Worm (Caenorhabditis elegans) whole organism, L2 larva: ENCODE results near the gene R02D5.7.

Experiments
- F13H6.1 ChIP-seq: sonication (generic microtip); optimal IDR thresholded peaks from 2 replicates; lab custom pipeline; 2016; ENCODE audit warnings: missing genetic modification characterization, missing compliant biosample characterization
- dmd-4 ChIP-seq: sonication (generic microtip); optimal IDR thresholded peaks from 2 replicates; lab custom pipeline; 2017; ENCODE audit warnings: missing biosample characterization, missing genetic modification characterization
- egl-27 ChIP-seq: sonication (generic microtip); optimal IDR thresholded peaks from 3 replicates; lab custom pipeline; 2017; ENCODE audit warnings: missing biosample characterization, missing genetic modification reagents, missing genetic modification characterization
- fos-1 ChIP-seq: fragments of 150-350 bp; optimal IDR thresholded peaks from 2 replicates; lab custom pipeline; 2014; ENCODE audit warnings: missing biosample characterization, missing genetic modification characterization
- gmeb-1 ChIP-seq: fragments of 150-350 bp; optimal IDR thresholded peaks from 2 replicates; lab custom pipeline; 2014; ENCODE audit warnings: missing biosample characterization, missing genetic modification characterization
- lin-11 ChIP-seq: fragments of 150-350 bp; sonication (generic microtip); optimal IDR thresholded peaks from 2 replicates; lab custom pipeline; 2014; ENCODE audit warnings: missing biosample characterization, missing genetic modification characterization, inconsistent platforms, mixed read lengths
- lsy-2 ChIP-seq, 2 experiments: fragments of 150-350 bp in 1 of 2; sonication (generic microtip) in 1 of 2; optimal IDR thresholded peaks; 2 replicates each; lab custom pipeline; 2014 to 2017; ENCODE audit warnings: missing biosample characterization in 2 of 2, missing genetic modification characterization in 2 of 2
- mab-5 ChIP-seq: fragments of 150-350 bp; optimal IDR thresholded peaks from 2 replicates; lab custom pipeline; 2014; ENCODE audit warnings: missing biosample characterization, missing genetic modification characterization
- nhr-11 ChIP-seq: fragments of 150-350 bp; optimal IDR thresholded peaks from 2 replicates; lab custom pipeline; 2014; ENCODE audit warnings: missing biosample characterization, missing genetic modification characterization
- nhr-12 ChIP-seq: fragments of 150-350 bp; optimal IDR thresholded peaks from 2 replicates; lab custom pipeline; 2014; ENCODE audit warnings: missing biosample characterization, missing genetic modification characterization
- nhr-25 ChIP-seq: fragments of 150-350 bp; sonication (generic microtip); optimal IDR thresholded peaks from 3 replicates; lab custom pipeline; 2014; ENCODE audit warnings: missing biosample characterization, missing genetic modification characterization
- nhr-77 ChIP-seq: fragments of 150-350 bp; optimal IDR thresholded peaks from 2 replicates; lab custom pipeline; 2014; ENCODE audit warnings: missing biosample characterization, missing genetic modification characterization
- unc-39 ChIP-seq: fragments of 150-350 bp; optimal IDR thresholded peaks from 2 replicates; lab custom pipeline; 2014; ENCODE audit warnings: missing biosample characterization, missing genetic modification characterization
- zag-1 ChIP-seq: fragments of 150-350 bp; optimal IDR thresholded peaks from 2 replicates; lab custom pipeline; 2014; ENCODE audit warnings: missing biosample characterization, missing genetic modification characterization

ce11 chrV:14484582-14484981 is 3.3 kb upstream of the R02D5.7 start, which contains the start of gene R02D5.4:
- TF ChIP-seq nhr-12: no peak
- no peak for TF ChIP-seq gmeb-1 (tag; lab: Kevin White, UChicago)
- TF ChIP-seq zag-1 (tag; lab: Kevin White, UChicago): no peak
- no peak for TF ChIP-seq unc-39 (tag; lab: Kevin White, UChicago)
- no peak for TF ChIP-seq fos-1 (tag; lab: Kevin White, UChicago)
- TF ChIP-seq lsy-2 (tag; optimal IDR thresholded peaks at IDR 0.05; lab: Kevin White, UChicago): no peak
- no peak for TF ChIP-seq F13H6.1 (tag; lab: Kevin White, UChicago)
- no peak for TF ChIP-seq egl-27 (tag; lab: Kevin White, UChicago)
- no peak for TF ChIP-seq lin-11 (tag; lab: Kevin White, UChicago)
- no peak for TF ChIP-seq mab-5 (tag; lab: Kevin White, UChicago)
- TF ChIP-seq nhr-77 (tag; lab: Kevin White, UChicago): no peak
- TF ChIP-seq nhr-11 (tag; lab: Kevin White, UChicago): no peak
- no peak for TF ChIP-seq nhr-25
- TF ChIP-seq dmd-4 (tag; lab: Kevin White, UChicago): no peak
